Worm (Caenorhabditis elegans) whole organism, young adult: ENCODE measurements around the gene ant-1.4.

Source experiments
- aptf-3 ChIP-seq: fragments of 200-800 bp; sonication (Bioruptor generic); IDR thresholded peaks from 2 replicates; pipeline ENCODE4 v1.3.6; 2022; ENCODE audit warnings: missing genetic modification characterization, missing compliant biosample characterization
- egl-18 ChIP-seq: fragments of 200-800 bp; sonication (Bioruptor generic); IDR thresholded peaks from 2 replicates; pipeline ENCODE4 v1.3.6; 2022; ENCODE audit warnings: missing genetic modification reagents, missing genetic modification characterization, missing compliant biosample characterization
- fkh-3 ChIP-seq: sonication (generic microtip); optimal IDR thresholded peaks from 2 replicates; lab custom pipeline; 2016; ENCODE audit warnings: mild to moderate bottlenecking, missing genetic modification characterization, missing compliant biosample characterization
- lin-26 ChIP-seq: fragments of 200-800 bp; sonication (Bioruptor generic); IDR thresholded peaks from 2 replicates; pipeline ENCODE4 v1.3.6; 2022; ENCODE audit warnings: missing genetic modification reagents, missing genetic modification characterization, missing compliant biosample characterization
- mel-28 ChIP-seq: sonication (generic microtip); optimal IDR thresholded peaks from 2 replicates; lab custom pipeline; 2016; ENCODE audit warnings: borderline replicate concordance, mild to moderate bottlenecking, missing genetic modification characterization, missing compliant biosample characterization
- mes-4 ChIP-seq: sonication (generic microtip); optimal IDR thresholded peaks from 2 replicates; lab custom pipeline; 2016; ENCODE audit warnings: missing genotype, missing genetic modification characterization, missing compliant biosample characterization
- nhr-120 ChIP-seq: fragments of 200-800 bp; sonication (Bioruptor generic); IDR thresholded peaks from 2 replicates; pipeline ENCODE4 v1.3.6; 2022; ENCODE audit warnings: missing genetic modification characterization, missing compliant biosample characterization
- sdz-38 ChIP-seq: sonication (generic microtip); optimal IDR thresholded peaks from 2 replicates; lab custom pipeline; 2016; ENCODE audit warnings: missing genotype, missing genetic modification characterization, missing compliant biosample characterization

DNA sequence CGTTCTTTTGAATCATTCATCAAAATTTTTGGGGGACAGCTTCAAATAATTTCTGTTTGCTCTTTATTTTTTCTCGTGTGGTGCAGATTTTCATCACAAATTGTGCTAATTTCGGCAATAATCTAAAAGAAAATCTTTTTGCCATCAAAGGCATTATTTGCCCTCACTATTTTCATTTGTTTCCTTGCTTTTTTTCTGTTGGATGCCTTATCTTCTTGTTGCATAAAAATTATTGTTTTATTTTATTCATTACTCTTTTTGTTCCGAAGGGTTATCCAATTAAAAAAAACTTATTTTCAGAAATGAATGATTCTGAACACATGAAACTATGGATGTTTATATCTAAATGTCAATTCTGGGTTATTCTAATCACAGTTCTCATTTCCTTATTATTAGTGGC lies 13.2 kb downstream of the ant-1.4 start, which contains the start of gene T01B11.1:
- TF ChIP-seq aptf-3 (GFP tag; lab: Robert Waterston, UW) (no peak), mel-28 (tag; lab: Kevin White, UChicago) (no peak), mes-4 (tag; lab: Kevin White, UChicago) (no peak), nhr-120 (GFP tag; lab: Robert Waterston, UW) (no peak), lin-26 (GFP tag; lab: Robert Waterston, UW) (no peak), sdz-38 (tag; lab: Kevin White, UChicago) (no peak), fkh-3 (tag; lab: Kevin White, UChicago) (no peak), egl-18 (GFP tag; lab: Robert Waterston, UW) (no peak)
